Fruit fly (Drosophila melanogaster) whole organism, wandering third instar larva: Measurements from ENCODE around the gene wgn.

ENCODE experiments used
- Abd-B ChIP-seq: fragments of >200 bp; optimal IDR thresholded peaks from 2 replicates; lab custom pipeline; 2017; ENCODE audit warnings: missing biosample characterization, missing genetic modification characterization
- HLH106 ChIP-seq: fragments of 200-800 bp; optimal IDR thresholded peaks from 3 replicates; lab custom pipeline; 2019; ENCODE audit warnings: missing biosample characterization, mild to moderate bottlenecking, missing genetic modification characterization, moderate library complexity
- Myc ChIP-seq: fragments of >200 bp; optimal IDR thresholded peaks from 2 replicates; lab custom pipeline; 2017
- OdsH ChIP-seq: fragments of 200-800 bp; sonication (Bioruptor generic); optimal IDR thresholded peaks from 2 replicates; lab custom pipeline; 2016; ENCODE audit warnings: missing biosample characterization, mild to moderate bottlenecking, missing genetic modification characterization
- Sp1 ChIP-seq: fragments of 200-800 bp; sonication (Bioruptor generic); optimal IDR thresholded peaks from 3 replicates; lab custom pipeline; 2019; ENCODE audit warnings: missing biosample characterization, mild to moderate bottlenecking, missing genetic modification characterization, moderate library complexity
- Vsx2 ChIP-seq: fragments of 200-300, 225-300 bp; sonication (Bioruptor generic); optimal IDR thresholded peaks from 2 replicates; lab custom pipeline; 2018; ENCODE audit warnings: missing biosample characterization, missing genetic modification characterization; ENCODE audit not compliant: partially characterized antibody
- brk ChIP-seq: fragments of 200-800 bp; sonication (Bioruptor generic); optimal IDR thresholded peaks from 2 replicates; lab custom pipeline; 2016; ENCODE audit warnings: missing biosample characterization, mild to moderate bottlenecking, missing genetic modification characterization
- h ChIP-seq: fragments of 200-800 bp; sonication (Bioruptor generic); optimal IDR thresholded peaks from 3 replicates; lab custom pipeline; 2016; ENCODE audit warnings: missing biosample characterization, mild to moderate bottlenecking, missing genetic modification characterization
- tai ChIP-seq: sonication (Bioruptor generic); optimal IDR thresholded peaks from 2 replicates; lab custom pipeline; 2016; ENCODE audit warnings: missing biosample characterization, missing genetic modification characterization

DNA sequence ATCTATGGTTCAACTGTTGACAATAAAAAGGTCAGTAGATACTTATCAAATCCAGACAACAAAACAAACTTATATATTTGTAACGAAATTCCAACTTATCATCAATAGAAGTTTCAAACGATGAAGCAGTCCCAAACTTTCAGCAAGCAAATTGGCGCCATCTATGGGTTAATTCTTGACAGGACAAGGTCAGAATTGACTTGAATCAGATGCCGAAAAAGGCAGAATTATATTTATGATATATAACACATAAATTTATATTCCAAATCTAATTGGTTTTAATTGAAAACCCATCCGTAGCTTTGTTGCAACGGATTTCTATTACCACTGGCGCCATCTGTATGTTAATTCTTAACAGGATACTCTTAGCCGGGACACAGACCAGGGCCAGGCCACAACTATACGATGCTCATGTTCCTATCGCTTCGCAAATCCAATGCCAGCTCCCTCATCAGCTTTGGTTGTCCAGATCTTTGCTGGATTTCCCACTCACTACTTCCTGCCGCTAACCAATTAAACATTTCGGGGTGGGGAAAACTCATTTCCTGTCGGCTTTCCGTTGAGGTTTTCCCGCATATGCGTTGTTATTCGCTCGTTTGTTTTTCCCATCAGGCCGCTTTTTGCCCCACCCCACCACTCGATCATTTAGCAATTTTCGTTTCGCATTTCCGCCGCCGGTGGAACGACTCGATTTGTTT is 12.9 kb downstream of the wgn start:
- TF ChIP-seq Vsx2 (no peak), HLH106 (tag; lab: Kevin White, UChicago) (no peak), brk (GFP tag; lab: Kevin White, UChicago) (no peak), h (GFP tag; lab: Kevin White, UChicago) (no peak), tai (GFP tag; lab: Kevin White, UChicago) (no peak), Abd-B (GFP tag; lab: Kevin White, UChicago) (no peak), Sp1 (GFP tag; lab: Kevin White, UChicago) (no peak), OdsH (GFP tag; lab: Kevin White, UChicago) (no peak), Myc (lab: Kevin White, UChicago) (no peak)
